Worm (Caenorhabditis elegans): Measurements from ENCODE around the gene C52G5.2.

C52G5.2 gene

DNA sequence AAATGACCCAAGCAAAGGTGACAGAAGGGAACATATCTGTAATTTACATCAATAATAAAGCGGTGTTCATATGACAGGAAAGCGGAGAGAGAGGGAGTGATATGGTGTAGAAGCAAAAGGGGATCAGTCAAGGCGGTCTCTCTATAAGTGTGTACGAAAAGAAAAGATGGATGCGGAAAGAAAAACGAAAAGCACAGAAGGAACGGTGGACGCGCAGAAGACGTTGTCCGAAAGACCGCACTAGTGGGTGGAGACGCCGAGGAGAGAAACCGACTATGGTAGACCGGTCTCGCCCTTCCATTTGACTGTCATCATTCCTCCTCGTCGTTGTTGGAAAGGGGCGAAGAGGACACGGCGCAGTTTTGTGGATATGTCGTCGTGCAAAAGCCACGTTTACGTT is at the start of gene C52G5.2:
Gene C52G5.2 (plus strand): TSS at position 301 of the 400 bp plus-strand sequence.
- TF ChIP-seq ceh-30 (tag; optimal IDR thresholded peaks at IDR 0.05) (no peak), sox-4 (tag; optimal IDR thresholded peaks at IDR 0.05) (no peak), ceh-9 (tag; optimal IDR thresholded peaks at IDR 0.05) (no peak), ztf-16 (tag; optimal IDR thresholded peaks at IDR 0.05) (no peak), che-1 (tag; optimal IDR thresholded peaks at IDR 0.05) (no peak), lim-6 (tag; optimal IDR thresholded peaks at IDR 0.05) (no peak), mec-3 (tag; optimal IDR thresholded peaks at IDR 0.05; ENCODE audit: borderline replicate concordance) (no peak), pax-1 (tag; optimal IDR thresholded peaks at IDR 0.05) (no peak), ahr-1 (tag; optimal IDR thresholded peaks at IDR 0.05) (no peak), pqm-1 (tag; optimal IDR thresholded peaks at IDR 0.05) (no peak), pha-2 (tag; optimal IDR thresholded peaks at IDR 0.05) (no peak), fkh-10 (GFP tag; optimal IDR thresholded peaks at IDR 0.05) (no peak), pros-1 (tag; optimal IDR thresholded peaks at IDR 0.05) (no peak), ceh-22 (tag; optimal IDR thresholded peaks at IDR 0.05) (no peak), tbx-7 (tag; optimal IDR thresholded peaks at IDR 0.05) (no peak), ceh-31 (tag; optimal IDR thresholded peaks at IDR 0.05) (no peak), ceh-18 (tag; optimal IDR thresholded peaks at IDR 0.05) (no peak), eyg-1 (tag; optimal IDR thresholded peaks at IDR 0.05) (no peak), T23F11.4 (GFP tag; optimal IDR thresholded peaks at IDR 0.05) (no peak)

DNA sequence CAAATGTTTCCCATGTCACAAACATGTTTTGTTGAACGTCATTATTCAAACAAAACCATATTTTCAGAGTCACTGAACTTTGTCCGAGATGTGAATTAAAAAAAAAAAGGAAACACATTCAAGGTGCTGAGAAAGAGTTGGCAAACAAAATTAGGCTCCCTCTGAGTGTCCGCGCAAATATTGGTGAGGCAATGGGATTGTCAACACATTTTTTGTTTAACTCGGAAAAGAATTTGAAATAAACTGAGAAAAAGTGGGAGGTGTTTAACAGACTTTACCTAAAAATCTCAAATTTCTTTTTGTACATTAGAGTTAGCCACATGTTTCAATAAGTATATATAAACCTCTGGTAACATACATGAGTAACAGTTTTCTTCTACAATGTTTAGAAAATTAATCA is 49.3 kb upstream of the C52G5.2 start, which contains the start of gene abf-6:
Gene abf-6 (plus strand): TSS at position 323 of the 400 bp plus-strand sequence.
- TF ChIP-seq K09A11.1 (tag; optimal IDR thresholded peaks at IDR 0.05; ENCODE audit: insufficient read depth) (no peak), hlh-13 (GFP tag; optimal IDR thresholded peaks at IDR 0.05) (no peak), nfya-1 (tag; optimal IDR thresholded peaks at IDR 0.05) (no peak), elt-4 (tag; optimal IDR thresholded peaks at IDR 0.05) (no peak), K02D7.2 (tag; optimal IDR thresholded peaks at IDR 0.05) (no peak), pqm-1 (tag; optimal IDR thresholded peaks at IDR 0.05) (no peak), C38D4.7 (GFP tag; optimal IDR thresholded peaks at IDR 0.05) (no peak), tbx-7 (tag; optimal IDR thresholded peaks at IDR 0.05) (no peak), gmeb-2 (tag; optimal IDR thresholded peaks at IDR 0.05) (no peak), ceh-2 (tag; optimal IDR thresholded peaks at IDR 0.05) (no peak), C08G9.2 (tag; optimal IDR thresholded peaks at IDR 0.05) (no peak), ceh-22 (tag; optimal IDR thresholded peaks at IDR 0.05) (no peak), fax-1 (tag; optimal IDR thresholded peaks at IDR 0.05) (no peak), sdc-2 (tag; optimal IDR thresholded peaks at IDR 0.05) (no peak), ceh-31 (tag; optimal IDR thresholded peaks at IDR 0.05) (no peak)

DNA sequence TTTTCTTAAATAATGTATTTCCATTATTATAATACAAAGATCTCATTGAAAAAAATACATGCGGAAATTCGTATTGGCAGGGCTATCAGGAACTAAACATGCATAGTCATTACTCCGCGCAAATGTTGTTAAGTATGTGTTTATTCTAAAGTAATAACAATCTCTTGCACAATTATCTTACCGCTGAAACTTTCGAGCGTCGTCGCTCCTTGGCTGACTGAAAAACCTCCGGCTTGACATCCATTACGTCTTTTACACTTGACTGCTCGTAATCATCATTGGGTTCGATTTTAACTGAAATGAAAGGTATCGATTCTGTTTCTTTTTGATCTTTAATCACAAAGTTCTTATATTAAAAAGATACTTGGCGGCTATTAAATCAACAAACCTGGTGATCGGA is 43.3 kb upstream of the C52G5.2 start:
- TF ChIP-seq ceh-6 (GFP tag; optimal IDR thresholded peaks at IDR 0.05), result no peak
- no peak for TF ChIP-seq gmeb-2 (tag; optimal IDR thresholded peaks at IDR 0.05)
- no peak for TF ChIP-seq pha-4 (tag; optimal IDR thresholded peaks at IDR 0.05)
- no peak for TF ChIP-seq pha-2 (tag; optimal IDR thresholded peaks at IDR 0.05)
- no peak for TF ChIP-seq tbx-2 (tag; optimal IDR thresholded peaks at IDR 0.05)

DNA sequence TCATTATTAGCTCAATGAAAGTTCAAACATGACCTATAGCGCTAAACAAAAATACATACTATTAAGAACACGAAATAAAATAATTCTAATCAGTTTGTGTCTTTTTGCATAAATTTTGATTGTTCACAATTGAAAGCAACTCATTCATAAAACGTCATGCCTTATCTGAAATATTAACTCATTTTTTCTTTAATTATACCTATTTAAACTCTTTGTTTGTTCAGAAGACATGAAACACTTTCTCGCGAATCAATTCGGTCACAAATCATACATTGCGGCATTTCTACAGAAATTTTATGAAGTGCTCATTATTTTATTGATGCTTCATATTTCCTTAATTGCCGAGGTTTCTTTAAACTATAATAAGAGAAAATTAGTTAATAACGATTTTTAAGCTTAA is 36.2 kb upstream of the C52G5.2 start:
- no peak for TF ChIP-seq sox-2 (GFP tag; IDR thresholded peaks at IDR 0.05)
- TF ChIP-seq ref-2 (tag; optimal IDR thresholded peaks at IDR 0.05), result no peak
- TF ChIP-seq fkh-6 (tag; optimal IDR thresholded peaks at IDR 0.05), result no peak
- no peak for TF ChIP-seq ceh-14 (tag; optimal IDR thresholded peaks at IDR 0.05)
- TF ChIP-seq pha-2 (tag; optimal IDR thresholded peaks at IDR 0.05), result no peak
- no peak for TF ChIP-seq unc-86 (tag; optimal IDR thresholded peaks at IDR 0.05)
- TF ChIP-seq ceh-6 (GFP tag; optimal IDR thresholded peaks at IDR 0.05), result no peak
- no peak for TF ChIP-seq ceh-9 (tag; optimal IDR thresholded peaks at IDR 0.05)
- no peak for TF ChIP-seq ceh-19 (GFP tag; optimal IDR thresholded peaks at IDR 0.05)
- no peak for TF ChIP-seq ceh-18 (tag; optimal IDR thresholded peaks at IDR 0.05)
- TF ChIP-seq npax-4 (tag; optimal IDR thresholded peaks at IDR 0.05), result no peak
- TF ChIP-seq unc-42 (tag; optimal IDR thresholded peaks at IDR 0.05), result no peak
- TF ChIP-seq sox-4 (tag; optimal IDR thresholded peaks at IDR 0.05), result no peak
- no peak for TF ChIP-seq rnt-1 (tag; optimal IDR thresholded peaks at IDR 0.05)
- TF ChIP-seq pax-1 (tag; optimal IDR thresholded peaks at IDR 0.05), result no peak
- TF ChIP-seq eyg-1 (tag; optimal IDR thresholded peaks at IDR 0.05), result no peak
- no peak for TF ChIP-seq nhr-232 (tag; optimal IDR thresholded peaks at IDR 0.05)

Measured in whole organism, late embryonic.